Fruit fly (Drosophila melanogaster) whole organism, embryonic: ENCODE results near the gene Enoph.

Source experiments
- Adf1 ChIP-seq: fragments of 200-800 bp; sonication (Bioruptor generic); IDR thresholded peaks from 2 replicates; pipeline ENCODE4 v1.3.6; 2022; ENCODE audit warnings: missing biosample characterization, missing genetic modification characterization
- BtbVII ChIP-seq: fragments of 200-800 bp; sonication (Bioruptor generic); optimal IDR thresholded peaks from 3 replicates; lab custom pipeline; 2017; ENCODE audit warnings: missing biosample characterization, mild to moderate bottlenecking, missing genetic modification characterization
- CG10565 ChIP-seq: fragments of 200-800 bp; sonication (Bioruptor generic); optimal IDR thresholded peaks from 3 replicates; lab custom pipeline; 2016; ENCODE audit warnings: missing biosample characterization, mild to moderate bottlenecking, missing genetic modification characterization
- CG10654 ChIP-seq: fragments of 200-800 bp; sonication (Bioruptor generic); optimal IDR thresholded peaks from 2 replicates; lab custom pipeline; 2016; ENCODE audit warnings: missing biosample characterization, missing genetic modification characterization
- CG11504 ChIP-seq: fragments of 200-800 bp; sonication (Bioruptor generic); optimal IDR thresholded peaks from 3 replicates; lab custom pipeline; 2019; ENCODE audit warnings: missing biosample characterization, mild to moderate bottlenecking, missing genetic modification characterization, moderate library complexity
- CG12104 ChIP-seq: fragments of 200-800 bp; sonication (Bioruptor generic); optimal IDR thresholded peaks from 3 replicates; lab custom pipeline; 2016; ENCODE audit warnings: missing biosample characterization, missing genetic modification characterization
- CG13424 ChIP-seq: fragments of 200-800 bp; sonication (Bioruptor generic); optimal IDR thresholded peaks from 2 replicates; lab custom pipeline; 2019; ENCODE audit warnings: missing biosample characterization, mild to moderate bottlenecking, missing genetic modification characterization, moderate library complexity
- CG14710 ChIP-seq: fragments of 200-800 bp; sonication (Bioruptor generic); optimal IDR thresholded peaks from 3 replicates; lab custom pipeline; 2019; ENCODE audit warnings: missing biosample characterization, mild to moderate bottlenecking, missing genetic modification characterization, moderate library complexity
- CG15696 ChIP-seq: fragments of 200-800 bp; sonication (Bioruptor generic); optimal IDR thresholded peaks from 2 replicates; lab custom pipeline; 2019; ENCODE audit warnings: missing biosample characterization, mild to moderate bottlenecking, missing genetic modification characterization, moderate library complexity
- CG17186 ChIP-seq: fragments of 200-800 bp; sonication (Bioruptor generic); optimal IDR thresholded peaks from 3 replicates; lab custom pipeline; 2017; ENCODE audit warnings: missing biosample characterization, missing genetic modification reagents, missing genetic modification characterization
- CG17359 ChIP-seq: fragments of 200-800 bp; sonication (Bioruptor generic); optimal IDR thresholded peaks from 3 replicates; lab custom pipeline; 2018; ENCODE audit warnings: missing biosample characterization, mild to moderate bottlenecking, missing genetic modification characterization, moderate library complexity
- CG2202 ChIP-seq: fragments of 200-800 bp; sonication (Bioruptor generic); optimal IDR thresholded peaks from 2 replicates; lab custom pipeline; 2018; ENCODE audit warnings: missing biosample characterization, mild to moderate bottlenecking, missing genetic modification characterization
- CG2712 ChIP-seq: fragments of 200-800 bp; optimal IDR thresholded peaks from 3 replicates; lab custom pipeline; 2019; ENCODE audit warnings: missing biosample characterization, mild to moderate bottlenecking, missing genetic modification characterization, moderate library complexity
- CG2889 ChIP-seq: fragments of 200-800 bp; sonication (Bioruptor generic); IDR thresholded peaks from 3 replicates; pipeline ENCODE4 v1.3.6; 2022; ENCODE audit warnings: missing biosample characterization, missing genetic modification characterization
- CG3065 ChIP-seq: fragments of 200-800 bp; sonication (Bioruptor generic); optimal IDR thresholded peaks from 2 replicates; lab custom pipeline; 2016; ENCODE audit warnings: missing biosample characterization, missing genetic modification characterization
- CG32532 ChIP-seq: fragments of 200-800 bp; sonication (Bioruptor generic); IDR thresholded peaks from 2 replicates; pipeline ENCODE4 v1.3.6; 2022; ENCODE audit warnings: missing biosample characterization, missing genetic modification characterization
- CG5180 ChIP-seq: fragments of 200-800 bp; sonication (Bioruptor generic); optimal IDR thresholded peaks from 3 replicates; lab custom pipeline; 2017; ENCODE audit warnings: missing biosample characterization, missing genetic modification characterization, mild to moderate bottlenecking, moderate library complexity, missing genetic modification reagents
- CG6272 ChIP-seq: fragments of 200-800 bp; sonication (Bioruptor generic); IDR thresholded peaks from 2 replicates; pipeline ENCODE4 v1.3.6; 2022; ENCODE audit warnings: missing biosample characterization, missing genetic modification characterization
- CG6654 ChIP-seq: fragments of 200-800 bp; sonication (Bioruptor generic); optimal IDR thresholded peaks from 2 replicates; lab custom pipeline; 2017; ENCODE audit warnings: missing biosample characterization, mild to moderate bottlenecking, missing genetic modification characterization
- CG9876 ChIP-seq: fragments of 200-800 bp; sonication (Bioruptor generic); optimal IDR thresholded peaks from 2 replicates; lab custom pipeline; 2016; ENCODE audit warnings: missing biosample characterization, missing genetic modification characterization
- Chrac-16 ChIP-seq: fragments of 200-800 bp; sonication (Bioruptor generic); optimal IDR thresholded peaks from 3 replicates; lab custom pipeline; 2016; ENCODE audit warnings: missing biosample characterization, missing genetic modification characterization
- CkIIα-i1 ChIP-seq: fragments of 200-800 bp; sonication (Bioruptor generic); IDR thresholded peaks from 2 replicates; pipeline ENCODE4 v1.3.6; 2022; ENCODE audit warnings: missing biosample characterization, missing genetic modification characterization
- Dp ChIP-seq: fragments of 200-800 bp; sonication (Bioruptor generic); optimal IDR thresholded peaks from 2 replicates; lab custom pipeline; 2018; ENCODE audit warnings: missing biosample characterization, mild to moderate bottlenecking, missing genetic modification characterization, moderate library complexity
- Gsc ChIP-seq: fragments of 200-800 bp; sonication (Bioruptor generic); IDR thresholded peaks from 2 replicates; pipeline ENCODE4 v1.3.6; 2022; ENCODE audit warnings: missing biosample characterization, missing genetic modification characterization
- HLH3B ChIP-seq: fragments of 200-800 bp; sonication (Bioruptor generic); IDR thresholded peaks from 2 replicates; pipeline ENCODE4 v1.3.6; 2022; ENCODE audit warnings: missing biosample characterization, missing genetic modification characterization
- Hr78 ChIP-seq, 2 experiments: fragments of 200-800 bp in 1 of 2; fragments of >200 bp in 1 of 2; sonication (Bioruptor generic) in 1 of 2; optimal IDR thresholded peaks; 2 replicates each; lab custom pipeline; 2017 to 2019; ENCODE audit warnings: missing biosample characterization in 2 of 2, missing genetic modification characterization in 2 of 2, mild to moderate bottlenecking in 1 of 2, moderate library complexity in 1 of 2
- Jarid2 ChIP-seq: fragments of 200-800 bp; sonication (Bioruptor generic); optimal IDR thresholded peaks from 3 replicates; lab custom pipeline; 2017; ENCODE audit warnings: mild to moderate bottlenecking, missing biosample characterization, missing genetic modification reagents, missing genetic modification characterization
- Lim3 ChIP-seq: fragments of 200-800 bp; sonication (Bioruptor generic); IDR thresholded peaks from 2 replicates; pipeline ENCODE4 v1.3.6; 2022; ENCODE audit warnings: missing biosample characterization, missing genetic modification characterization
- Rx ChIP-seq: fragments of 200-800 bp; sonication (Bioruptor generic); IDR thresholded peaks from 2 replicates; pipeline ENCODE4 v1.3.6; 2022; ENCODE audit warnings: missing biosample characterization, missing genetic modification characterization
- Sin3A ChIP-seq: fragments of >200 bp; optimal IDR thresholded peaks from 2 replicates; lab custom pipeline; 2018
- ac ChIP-seq: fragments of 200-800 bp; sonication (Bioruptor generic); optimal IDR thresholded peaks from 3 replicates; lab custom pipeline; 2017; ENCODE audit warnings: missing biosample characterization, mild to moderate bottlenecking, missing genetic modification characterization
- aop ChIP-seq: fragments of 200-800 bp; sonication (Bioruptor generic); IDR thresholded peaks from 2 replicates; pipeline ENCODE4 v1.3.6; 2022; ENCODE audit warnings: missing biosample characterization, missing genetic modification characterization
- btn ChIP-seq: fragments of 200-800 bp; sonication (Bioruptor generic); optimal IDR thresholded peaks from 2 replicates; lab custom pipeline; 2016; ENCODE audit warnings: missing biosample characterization, missing genetic modification characterization
- chinmo ChIP-seq: fragments of 200-800 bp; sonication (Bioruptor generic); IDR thresholded peaks from 4 replicates; pipeline ENCODE4 v1.3.6; 2022; ENCODE audit warnings: missing biosample characterization, missing genetic modification characterization; ENCODE audit not compliant: partially characterized antibody
- fd3F ChIP-seq: fragments of 200-800 bp; sonication (Bioruptor generic); optimal IDR thresholded peaks from 2 replicates; lab custom pipeline; 2018; ENCODE audit warnings: missing biosample characterization, mild to moderate bottlenecking, missing genetic modification characterization, moderate library complexity
- gcm ChIP-seq: fragments of 200-800 bp; sonication (Bioruptor generic); optimal IDR thresholded peaks from 2 replicates; lab custom pipeline; 2019; ENCODE audit warnings: missing biosample characterization, mild to moderate bottlenecking, missing genetic modification characterization, moderate library complexity
- grn ChIP-seq: fragments of 200-800 bp; sonication (Bioruptor generic); optimal IDR thresholded peaks from 3 replicates; lab custom pipeline; 2017; ENCODE audit warnings: missing biosample characterization, missing genetic modification characterization
- her ChIP-seq: fragments of 200-800 bp; sonication (Bioruptor generic); optimal IDR thresholded peaks from 2 replicates; lab custom pipeline; 2016; ENCODE audit warnings: missing biosample characterization, missing genetic modification characterization
- klu ChIP-seq: fragments of 200-800 bp; sonication (Bioruptor generic); IDR thresholded peaks from 2 replicates; pipeline ENCODE4 v1.3.6; 2022; ENCODE audit warnings: missing biosample characterization, missing genetic modification characterization
- lov ChIP-seq, 2 experiments: fragments of 200-800 bp in 1 of 2; fragments of >200 bp in 1 of 2; sonication (Bioruptor generic) in 1 of 2; IDR thresholded peaks in 1 of 2; optimal IDR thresholded peaks in 1 of 2; 2 replicates in 1 of 2; 3 replicates in 1 of 2; pipeline versions ENCODE4 v1.3.6 to Lab custom; 2017 to 2022; ENCODE audit warnings: missing biosample characterization in 1 of 2, missing genetic modification characterization in 1 of 2
- luna ChIP-seq: fragments of 200-800 bp; sonication (Bioruptor generic); optimal IDR thresholded peaks from 2 replicates; lab custom pipeline; 2016; ENCODE audit warnings: missing biosample characterization, missing genetic modification characterization
- run ChIP-seq: fragments of 200-800 bp; sonication (Bioruptor generic); optimal IDR thresholded peaks from 3 replicates; lab custom pipeline; 2018; ENCODE audit warnings: missing biosample characterization, mild to moderate bottlenecking, missing genetic modification characterization
- sens ChIP-seq: fragments of 200-800 bp; sonication (Bioruptor generic); peaks from one replicate; lab custom pipeline; 2016; ENCODE audit warnings: missing biosample characterization, missing genetic modification characterization
- slbo ChIP-seq: fragments of 200-800 bp; sonication (Bioruptor generic); IDR thresholded peaks from 2 replicates; pipeline ENCODE4 v1.3.6; 2022; ENCODE audit warnings: missing biosample characterization, missing genetic modification characterization
- sr ChIP-seq: fragments of 200-800 bp; sonication (Bioruptor generic); IDR thresholded peaks from 3 replicates; pipeline ENCODE4 v1.3.6; 2022; ENCODE audit warnings: missing biosample characterization, missing genetic modification characterization
- stwl ChIP-seq: fragments of 200-800 bp; sonication (Bioruptor generic); optimal IDR thresholded peaks from 3 replicates; lab custom pipeline; 2018; ENCODE audit warnings: missing biosample characterization, mild to moderate bottlenecking, missing genetic modification characterization, moderate library complexity
- tap ChIP-seq: fragments of 200-800 bp; optimal IDR thresholded peaks from 3 replicates; lab custom pipeline; 2019; ENCODE audit warnings: missing biosample characterization, mild to moderate bottlenecking, missing genetic modification characterization, moderate library complexity
- tio ChIP-seq: fragments of 200-800 bp; sonication (Bioruptor generic); optimal IDR thresholded peaks from 2 replicates; lab custom pipeline; 2017; ENCODE audit warnings: missing biosample characterization, missing genetic modification characterization, inconsistent platforms
- zen ChIP-seq: fragments of 200-800 bp; sonication (Bioruptor generic); optimal IDR thresholded peaks from 3 replicates; lab custom pipeline; 2018; ENCODE audit warnings: missing biosample characterization, mild to moderate bottlenecking, missing genetic modification characterization, moderate library complexity
- zfh1 ChIP-seq: fragments of 200-800 bp; sonication (Bioruptor generic); IDR thresholded peaks from 3 replicates; pipeline ENCODE4 v1.3.6; 2022; ENCODE audit warnings: missing biosample characterization, missing genetic modification characterization
- zfh2 ChIP-seq: fragments of 200-800 bp; sonication (Bioruptor generic); optimal IDR thresholded peaks from 2 replicates; lab custom pipeline; 2016; ENCODE audit warnings: missing biosample characterization, missing genetic modification characterization

Enoph gene

DNA sequence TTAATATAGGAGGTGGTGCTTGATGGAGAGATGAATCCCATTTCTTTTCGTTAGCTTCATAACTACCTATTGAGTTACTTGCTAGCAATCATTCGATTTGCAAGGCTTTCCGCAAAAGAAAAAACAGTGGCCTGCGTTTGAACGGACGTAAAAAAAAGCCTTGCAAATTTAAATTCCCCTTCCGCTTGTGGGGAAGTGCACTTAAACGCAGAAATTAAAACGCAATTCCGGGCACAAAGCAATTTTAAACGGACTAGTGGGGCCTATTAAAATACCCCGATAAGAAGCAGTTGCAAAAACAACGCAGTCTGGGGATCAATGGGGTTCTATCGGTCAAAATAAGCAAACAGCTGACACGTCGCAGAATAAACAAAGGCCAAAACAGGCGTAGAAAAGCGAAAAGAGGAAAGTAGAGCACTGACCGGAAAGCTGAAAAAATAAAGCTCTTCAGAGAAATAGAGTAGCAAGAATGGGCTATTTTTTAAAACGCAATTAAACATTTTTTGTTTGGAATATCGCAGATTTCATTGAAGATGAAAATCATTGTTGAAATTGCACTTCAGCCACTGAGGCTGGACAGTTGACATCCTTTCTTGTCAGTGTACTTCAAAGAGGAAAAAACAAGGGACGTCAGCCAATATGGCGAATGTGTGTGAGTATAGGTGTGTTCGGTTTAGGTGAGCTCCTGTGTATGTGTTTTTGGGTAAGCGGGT, 5.8 kb downstream of the Enoph start:
- TF ChIP-seq grn (GFP tag; lab: Kevin White, UChicago): no peak
- TF ChIP-seq ac (GFP tag; lab: Kevin White, UChicago): no peak
- no peak for TF ChIP-seq Hr78 (GFP tag; optimal IDR thresholded peaks at IDR 0.05; lab: Kevin White, UChicago)
- no peak for TF ChIP-seq CG2202
- TF ChIP-seq Sin3A (lab: Kevin White, UChicago): no peak
- TF ChIP-seq aop (GFP tag; lab: Robert Waterston, UW): no peak
- no peak for TF ChIP-seq CG14710
- no peak for TF ChIP-seq CG5180 (GFP tag; lab: Kevin White, UChicago)
- TF ChIP-seq btn (GFP tag; lab: Kevin White, UChicago): no peak
- no peak for TF ChIP-seq CG6272
- no peak for TF ChIP-seq CG15696 (tag; lab: Kevin White, UChicago)
- TF ChIP-seq slbo (GFP tag; lab: Robert Waterston, UW): no peak
- no peak for TF ChIP-seq klu
- TF ChIP-seq stwl (tag; lab: Kevin White, UChicago): no peak
- no peak for TF ChIP-seq CG10565 (GFP tag; lab: Kevin White, UChicago)
- TF ChIP-seq Lim3: no peak
- TF ChIP-seq Dp (GFP tag; lab: Kevin White, UChicago): no peak
- TF ChIP-seq zfh2 (GFP tag; lab: Kevin White, UChicago): peak; percentile 24
- TF ChIP-seq Gsc (GFP tag; lab: Robert Waterston, UW): no peak
- TF ChIP-seq sens (GFP tag; lab: Kevin White, UChicago): peak; percentile 88
- TF ChIP-seq Rx (GFP tag; lab: Robert Waterston, UW): no peak
- TF ChIP-seq sr (GFP tag; lab: Robert Waterston, UW): no peak
- no peak for TF ChIP-seq zen (tag; lab: Kevin White, UChicago)
- TF ChIP-seq CG11504 (tag; lab: Kevin White, UChicago): peak; percentile 5
- peak; percentile 21 for TF ChIP-seq CG17359 (tag; lab: Kevin White, UChicago)
- TF ChIP-seq chinmo (GFP tag; lab: Robert Waterston, UW): no peak
- TF ChIP-seq CG17186 (GFP tag; lab: Kevin White, UChicago): no peak
- no peak for TF ChIP-seq CkIIα-i1 (GFP tag; lab: Robert Waterston, UW)
- TF ChIP-seq HLH3B (GFP tag; lab: Robert Waterston, UW): no peak
- no peak for TF ChIP-seq zfh1 (GFP tag; lab: Robert Waterston, UW)
- no peak for TF ChIP-seq CG12104
- TF ChIP-seq CG13424 (tag; lab: Kevin White, UChicago): no peak
- TF ChIP-seq CG9876: no peak
- TF ChIP-seq tio: peak; percentile 20
- peak; percentile 39 for TF ChIP-seq Chrac-16
- TF ChIP-seq her (GFP tag; lab: Kevin White, UChicago): no peak
- TF ChIP-seq Adf1 (GFP tag; lab: Robert Waterston, UW): no peak
- TF ChIP-seq BtbVII (GFP tag; lab: Kevin White, UChicago): no peak
- TF ChIP-seq tap: no peak
- no peak for TF ChIP-seq run (tag; lab: Kevin White, UChicago)
- no peak for TF ChIP-seq fd3F
- no peak for TF ChIP-seq lov (optimal IDR thresholded peaks at IDR 0.05; lab: Kevin White, UChicago)
- TF ChIP-seq lov (GFP tag; IDR thresholded peaks at IDR 0.05; lab: Robert Waterston, UW): no peak
- TF ChIP-seq luna (GFP tag; lab: Kevin White, UChicago): no peak
- TF ChIP-seq CG32532 (GFP tag; lab: Robert Waterston, UW): no peak
- TF ChIP-seq gcm (GFP tag; lab: Kevin White, UChicago): no peak
- TF ChIP-seq CG10654 (GFP tag; lab: Kevin White, UChicago): no peak
- no peak for TF ChIP-seq CG2889 (GFP tag; lab: Robert Waterston, UW)
- no peak for TF ChIP-seq CG2712
- no peak for TF ChIP-seq Jarid2 (GFP tag; lab: Kevin White, UChicago)
- no peak for TF ChIP-seq CG6654
- TF ChIP-seq CG3065: no peak
